Fruit fly (Drosophila melanogaster): Measurements from ENCODE around the gene tal-2A.

- TF ChIP-seq CG7556 (GFP tag; optimal IDR thresholded peaks at IDR 0.05), result no peak
- TF ChIP-seq kah (GFP tag; optimal IDR thresholded peaks at IDR 0.05), result no peak
- TF ChIP-seq NC2β (GFP tag; optimal IDR thresholded peaks at IDR 0.05), result no peak
- TF ChIP-seq peb (GFP tag; IDR thresholded peaks at IDR 0.05), result no peak
- peak in 1 of 2 experiments; percentile 39 for TF ChIP-seq bsh (GFP tag; optimal IDR thresholded peaks at IDR 0.05)
Measured at dm6 chr3R:13861805-13862204, 48.9 kb downstream of the tal-2A start.

All from whole organism, embryonic.